Worm (Caenorhabditis elegans): ENCODE measurements around the gene rab-18.

ce11 chrIII:1081101-1081500 lies 526 bp upstream of the rab-18 start, which contains the start of gene par-2:
- TF ChIP-seq sox-4 (tag; optimal IDR thresholded peaks at IDR 0.05) = no peak
- TF ChIP-seq ref-2 (tag; optimal IDR thresholded peaks at IDR 0.05) = no peak
- TF ChIP-seq eyg-1 (tag; optimal IDR thresholded peaks at IDR 0.05) = no peak
- no peak for TF ChIP-seq ama-1 (optimal IDR thresholded peaks at IDR 0.05)
- no peak for TF ChIP-seq ztf-16 (tag; optimal IDR thresholded peaks at IDR 0.05)
